Fruit fly (Drosophila melanogaster): Measurements from ENCODE around the gene CCT1.

The CCT1 gene

dm6 chr3R:22464611-22465113, 26.6 kb downstream of the CCT1 start, which contains the start of gene CG7054 (continued):
- TF ChIP-seq CG15011 (GFP tag; optimal IDR thresholded peaks at IDR 0.05) (no peak), TFAM (GFP tag; optimal IDR thresholded peaks at IDR 0.05) (no peak), lola (GFP tag; optimal IDR thresholded peaks at IDR 0.05) (no peak), H15 (GFP tag; IDR thresholded peaks at IDR 0.05) (no peak), insv (GFP tag; optimal IDR thresholded peaks at IDR 0.05) (no peak), NC2β (GFP tag; optimal IDR thresholded peaks at IDR 0.05) (no peak), CG12219 (GFP tag; optimal IDR thresholded peaks at IDR 0.05) (peak; percentile 9), Sox102F (GFP tag; optimal IDR thresholded peaks at IDR 0.05) (peak; percentile 32), Dref (GFP tag; IDR thresholded peaks at IDR 0.05) (no peak), nerfin-2 (GFP tag; IDR thresholded peaks at IDR 0.05; ENCODE audit: partially characterized antibody) (no peak), bowl (GFP tag; IDR thresholded peaks at IDR 0.05) (no peak), Myb (GFP tag; optimal IDR thresholded peaks at IDR 0.05) (no peak), CG17802 (tag; optimal IDR thresholded peaks at IDR 0.05) (no peak), sisA (GFP tag; IDR thresholded peaks at IDR 0.05) (no peak), fd3F (GFP tag; optimal IDR thresholded peaks at IDR 0.05) (no peak), Spps (tag; optimal IDR thresholded peaks at IDR 0.05) (no peak), Mad (GFP tag; optimal IDR thresholded peaks at IDR 0.05) (no peak), scrt (GFP tag; optimal IDR thresholded peaks at IDR 0.05) (no peak), cg (GFP tag; optimal IDR thresholded peaks at IDR 0.05) (no peak), CG17385 (GFP tag; optimal IDR thresholded peaks at IDR 0.05) (peak; percentile 20), CG30403 (GFP tag; optimal IDR thresholded peaks at IDR 0.05) (no peak), Dp (GFP tag; optimal IDR thresholded peaks at IDR 0.05) (peak; percentile 15), stwl (tag; optimal IDR thresholded peaks at IDR 0.05) (no peak), ro (GFP tag; IDR thresholded peaks at IDR 0.05) (no peak), pum (GFP tag; optimal IDR thresholded peaks at IDR 0.05) (no peak), grn (GFP tag; optimal IDR thresholded peaks at IDR 0.05) (peak; percentile 84), mam (GFP tag; optimal IDR thresholded peaks at IDR 0.05) (no peak), NK7.1 (GFP tag; optimal IDR thresholded peaks at IDR 0.05) (no peak), h (optimal IDR thresholded peaks at IDR 0.05) (no peak), dmrt11E (tag; optimal IDR thresholded peaks at IDR 0.05) (no peak), CG11456 (GFP tag; IDR thresholded peaks at IDR 0.05) (no peak), dmrt99B (tag; optimal IDR thresholded peaks at IDR 0.05) (no peak), CG8388 (GFP tag; optimal IDR thresholded peaks at IDR 0.05) (no peak), fd102C (GFP tag; optimal IDR thresholded peaks at IDR 0.05) (no peak), Mrtf (GFP tag; IDR thresholded peaks at IDR 0.05) (no peak), ranshi (GFP tag; IDR thresholded peaks at IDR 0.05) (no peak), MTF-1 (GFP tag; optimal IDR thresholded peaks at IDR 0.05; ENCODE audit: borderline replicate concordance) (peak; percentile 31), CG1233 (GFP tag; optimal IDR thresholded peaks at IDR 0.05) (peak; percentile 13), psq (GFP tag; optimal IDR thresholded peaks at IDR 0.05) (no peak), bcd (GFP tag; optimal IDR thresholded peaks at IDR 0.05) (no peak), Bdp1 (GFP tag; optimal IDR thresholded peaks at IDR 0.05) (no peak), CG12071 (GFP tag; optimal IDR thresholded peaks at IDR 0.05) (peak; percentile 64), onecut (GFP tag; IDR thresholded peaks at IDR 0.05) (no peak), Side (GFP tag; optimal IDR thresholded peaks at IDR 0.05) (no peak), CG43689 (GFP tag; IDR thresholded peaks at IDR 0.05) (no peak), D19A (tag; optimal IDR thresholded peaks at IDR 0.05) (no peak), CG33557 (GFP tag; optimal IDR thresholded peaks at IDR 0.05) (no peak), CG16779 (GFP tag; IDR thresholded peaks at IDR 0.05) (no peak), CG8924 (tag; optimal IDR thresholded peaks at IDR 0.05) (no peak), ase (GFP tag; IDR thresholded peaks at IDR 0.05) (no peak), pfk (GFP tag; optimal IDR thresholded peaks at IDR 0.05) (no peak), CG12155 (GFP tag; optimal IDR thresholded peaks at IDR 0.05) (no peak)
